Fruit fly (Drosophila melanogaster): ENCODE data around the gene CG14968.

Gene CG14968

dm6 chr3L:3300345-3300744 lies 2.6 kb downstream of the CG14968 start (continued):
- TF ChIP-seq CG9437 (GFP tag; optimal IDR thresholded peaks at IDR 0.05): peak; percentile 37
- no peak for TF ChIP-seq pfk (GFP tag; optimal IDR thresholded peaks at IDR 0.05)
- TF ChIP-seq CG17912 (GFP tag; optimal IDR thresholded peaks at IDR 0.05): no peak
- peak; percentile 29 for TF ChIP-seq CG12769 (tag; optimal IDR thresholded peaks at IDR 0.05)
- TF ChIP-seq unc-4 (GFP tag; IDR thresholded peaks at IDR 0.05; ENCODE audit: partially characterized antibody): no peak
- TF ChIP-seq CG8944 (GFP tag; optimal IDR thresholded peaks at IDR 0.05): no peak
- peak; percentile 15 for TF ChIP-seq CG31365 (tag; optimal IDR thresholded peaks at IDR 0.05)
- no peak for TF ChIP-seq CG4617 (GFP tag; optimal IDR thresholded peaks at IDR 0.05; ENCODE audit: borderline replicate concordance)
- no peak for TF ChIP-seq CG2129 (GFP tag; IDR thresholded peaks at IDR 0.05; ENCODE audit: partially characterized antibody)
- peak; percentile 44 for TF ChIP-seq az2 (GFP tag; optimal IDR thresholded peaks at IDR 0.05)
- peak; percentile 78 for TF ChIP-seq Blimp-1 (GFP tag; optimal IDR thresholded peaks at IDR 0.05)
- TF ChIP-seq esg (GFP tag; conservative IDR thresholded peaks at IDR 0.05): peak; percentile 59
- no peak for TF ChIP-seq CG7963 (GFP tag; IDR thresholded peaks at IDR 0.05; ENCODE audit: partially characterized antibody)
- TF ChIP-seq CG2116 (GFP tag; optimal IDR thresholded peaks at IDR 0.05): no peak
- peak; percentile 47 for TF ChIP-seq CG5245 (GFP tag; optimal IDR thresholded peaks at IDR 0.05)
- no peak for TF ChIP-seq Meics (GFP tag; optimal IDR thresholded peaks at IDR 0.05)
- TF ChIP-seq CG6683 (GFP tag; optimal IDR thresholded peaks at IDR 0.05): no peak
- peak; percentile 61 for TF ChIP-seq CG14050 (GFP tag; IDR thresholded peaks at IDR 0.05)
- peak; percentile 35 for TF ChIP-seq CG10209 (GFP tag; optimal IDR thresholded peaks at IDR 0.05)
- TF ChIP-seq cato (GFP tag; optimal IDR thresholded peaks at IDR 0.05; ENCODE audit: borderline replicate concordance): no peak
- peak; percentile 55; the same call in 1 of the 2 replicates for TF ChIP-seq CG11696 (GFP tag; IDR thresholded peaks at IDR 0.05)
- peak; percentile 43; the same call in 1 of the 2 replicates for TF ChIP-seq E2f2 (GFP tag; IDR thresholded peaks at IDR 0.05)
- TF ChIP-seq Dref (GFP tag; IDR thresholded peaks at IDR 0.05): no peak
- peak; percentile 25 for TF ChIP-seq tio (GFP tag; optimal IDR thresholded peaks at IDR 0.05)
- peak in 1 of 2 experiments; percentile 40 for TF ChIP-seq Eip74EF (GFP tag; optimal IDR thresholded peaks at IDR 0.05)
- TF ChIP-seq CHES-1-like (GFP tag; optimal IDR thresholded peaks at IDR 0.05): no peak
- peak; percentile 15 for TF ChIP-seq Sry-δ (GFP tag; optimal IDR thresholded peaks at IDR 0.05)
- no peak for TF ChIP-seq CG17568 (GFP tag; optimal IDR thresholded peaks at IDR 0.05)
- TF ChIP-seq ab (GFP tag; optimal IDR thresholded peaks at IDR 0.05): no peak
- peak; percentile 19 for TF ChIP-seq fd64A (GFP tag; optimal IDR thresholded peaks at IDR 0.05)
- TF ChIP-seq CG1529 (GFP tag; optimal IDR thresholded peaks at IDR 0.05): peak; percentile 28
- no peak for TF ChIP-seq lbe (GFP tag; optimal IDR thresholded peaks at IDR 0.05)
- TF ChIP-seq CG3838 (GFP tag; optimal IDR thresholded peaks at IDR 0.05): no peak
- TF ChIP-seq dan (GFP tag; IDR thresholded peaks at IDR 0.05): no peak
- TF ChIP-seq Sin3A (optimal IDR thresholded peaks at IDR 0.05): no peak
- TF ChIP-seq CG5953 (GFP tag; IDR thresholded peaks at IDR 0.05): peak; percentile 45; the same call in 1 of the 2 replicates
- no peak for TF ChIP-seq zen2 (GFP tag; IDR thresholded peaks at IDR 0.05; ENCODE audit: partially characterized antibody)
- peak; percentile 20 for TF ChIP-seq gsb-n (tag; optimal IDR thresholded peaks at IDR 0.05)
- TF ChIP-seq CG10321 (GFP tag; IDR thresholded peaks at IDR 0.05): no peak
- no peak for TF ChIP-seq abd-A (tag; optimal IDR thresholded peaks at IDR 0.05)
- 0 out of 3 replicates have a peak, but pooled peaks have one; percentile 55 for TF ChIP-seq C15 (GFP tag; IDR thresholded peaks at IDR 0.05)
- peak; percentile 16 for TF ChIP-seq Dad (GFP tag; optimal IDR thresholded peaks at IDR 0.05)
- peak; percentile 6 for TF ChIP-seq CG1792 (GFP tag; optimal IDR thresholded peaks at IDR 0.05)
- TF ChIP-seq CG12299 (tag; optimal IDR thresholded peaks at IDR 0.05): peak; percentile 0
- TF ChIP-seq br (optimal IDR thresholded peaks at IDR 0.05): no peak
- TF ChIP-seq knrl (GFP tag; IDR thresholded peaks at IDR 0.05; ENCODE audit: partially characterized antibody): no peak
- peak; percentile 68 for TF ChIP-seq tin (GFP tag; optimal IDR thresholded peaks at IDR 0.05)
- TF ChIP-seq bcd (GFP tag; optimal IDR thresholded peaks at IDR 0.05): peak; percentile 49
- TF ChIP-seq CG12659 (GFP tag; optimal IDR thresholded peaks at IDR 0.05): peak; percentile 7
- peak; percentile 53 for TF ChIP-seq CG7556 (GFP tag; optimal IDR thresholded peaks at IDR 0.05)
- no peak for TF ChIP-seq CG11247 (GFP tag; IDR thresholded peaks at IDR 0.05)

Measured in whole organism, embryonic.